Fruit fly (Drosophila melanogaster) whole organism, adult: ENCODE results near the gene CG34129.

ENCODE experiments used
- CG11617 ChIP-seq: fragments of 200-800 bp; sonication (Bioruptor generic); optimal IDR thresholded peaks from 2 replicates; lab custom pipeline; 2017; ENCODE audit warnings: mild to moderate bottlenecking, missing biosample characterization, missing genetic modification reagents, missing genetic modification characterization
- CG12768 ChIP-seq: fragments of 200-800 bp; sonication (Bioruptor generic); optimal IDR thresholded peaks from 2 replicates; lab custom pipeline; 2017; ENCODE audit warnings: missing biosample characterization, missing genetic modification characterization, mild to moderate bottlenecking, moderate library complexity, missing genetic modification reagents
- CG14711 ChIP-seq: fragments of 200-800 bp; sonication (Bioruptor generic); optimal IDR thresholded peaks from 2 replicates; lab custom pipeline; 2018; ENCODE audit warnings: missing biosample characterization, mild to moderate bottlenecking, missing genetic modification characterization, moderate library complexity
- CG1620 ChIP-seq: fragments of 200-800 bp; sonication (Bioruptor generic); optimal IDR thresholded peaks from 2 replicates; lab custom pipeline; 2016; ENCODE audit warnings: missing biosample characterization, missing genetic modification characterization
- CG33017 ChIP-seq: fragments of 200-800 bp; sonication (Bioruptor generic); optimal IDR thresholded peaks from 2 replicates; lab custom pipeline; 2018; ENCODE audit warnings: missing biosample characterization, mild to moderate bottlenecking, missing genetic modification characterization, moderate library complexity
- CG5204 ChIP-seq: fragments of 200-800 bp; sonication (Bioruptor generic); optimal IDR thresholded peaks from 2 replicates; lab custom pipeline; 2016; ENCODE audit warnings: missing biosample characterization, missing genetic modification characterization
- CG7045 ChIP-seq: fragments of 200-800 bp; sonication (Bioruptor generic); optimal IDR thresholded peaks from 2 replicates; lab custom pipeline; 2017; ENCODE audit warnings: missing biosample characterization, mild to moderate bottlenecking, missing genetic modification characterization
- CG7101 ChIP-seq: fragments of 200-800 bp; sonication (Bioruptor generic); optimal IDR thresholded peaks from 2 replicates; lab custom pipeline; 2018; ENCODE audit warnings: missing biosample characterization, mild to moderate bottlenecking, missing genetic modification characterization, moderate library complexity
- Clk ChIP-seq: fragments of 200-800 bp; sonication (Bioruptor generic); optimal IDR thresholded peaks from 2 replicates; lab custom pipeline; 2017; ENCODE audit warnings: missing biosample characterization, missing genetic modification characterization
- Crg-1 ChIP-seq: fragments of 200-800 bp; sonication (Bioruptor generic); optimal IDR thresholded peaks from 2 replicates; lab custom pipeline; 2016; ENCODE audit warnings: missing biosample characterization, missing genetic modification characterization
- Hr96 ChIP-seq: fragments of 200-800 bp; sonication (Bioruptor generic); optimal IDR thresholded peaks from 2 replicates; lab custom pipeline; 2016; ENCODE audit warnings: missing biosample characterization, missing genetic modification characterization
- Mnt ChIP-seq: fragments of 200-800 bp; sonication (Bioruptor generic); optimal IDR thresholded peaks from 2 replicates; lab custom pipeline; 2016; ENCODE audit warnings: missing biosample characterization, mild to moderate bottlenecking, missing genetic modification characterization
- bab1 ChIP-seq: fragments of 200-800 bp; sonication (Bioruptor generic); optimal IDR thresholded peaks from 3 replicates; lab custom pipeline; 2019; ENCODE audit warnings: missing biosample characterization, mild to moderate bottlenecking, missing genetic modification characterization, moderate library complexity
- cic ChIP-seq: fragments of 200-800 bp; sonication (Bioruptor generic); optimal IDR thresholded peaks from 2 replicates; lab custom pipeline; 2017; ENCODE audit warnings: missing biosample characterization, mild to moderate bottlenecking, missing genetic modification characterization, moderate library complexity
- cnc ChIP-seq, 2 experiments: fragments of >200 bp; optimal IDR thresholded peaks; 2 replicates each; lab custom pipeline; 2017
- kay ChIP-seq: fragments of 200-800 bp; sonication (Bioruptor generic); peaks from one replicate; lab custom pipeline; 2016; ENCODE audit warnings: missing biosample characterization, missing genetic modification characterization, borderline replicate concordance
- ovo ChIP-seq: fragments of 200-800 bp; sonication (Bioruptor generic); optimal IDR thresholded peaks from 2 replicates; lab custom pipeline; 2016; ENCODE audit warnings: missing biosample characterization, missing genetic modification characterization
- pad ChIP-seq: fragments of 200-800 bp; sonication (Bioruptor generic); optimal IDR thresholded peaks from 3 replicates; lab custom pipeline; 2017; ENCODE audit warnings: missing biosample characterization, missing genetic modification characterization, mild to moderate bottlenecking, moderate library complexity, missing genetic modification reagents
- tj ChIP-seq: fragments of 200-800 bp; sonication (Bioruptor generic); optimal IDR thresholded peaks from 3 replicates; lab custom pipeline; 2017; ENCODE audit warnings: missing biosample characterization, mild to moderate bottlenecking, missing genetic modification characterization, moderate library complexity
- toe ChIP-seq: fragments of 200-800 bp; sonication (Bioruptor generic); optimal IDR thresholded peaks from 2 replicates; lab custom pipeline; 2016; ENCODE audit warnings: missing biosample characterization, missing genetic modification characterization

CG34129 gene

DNA sequence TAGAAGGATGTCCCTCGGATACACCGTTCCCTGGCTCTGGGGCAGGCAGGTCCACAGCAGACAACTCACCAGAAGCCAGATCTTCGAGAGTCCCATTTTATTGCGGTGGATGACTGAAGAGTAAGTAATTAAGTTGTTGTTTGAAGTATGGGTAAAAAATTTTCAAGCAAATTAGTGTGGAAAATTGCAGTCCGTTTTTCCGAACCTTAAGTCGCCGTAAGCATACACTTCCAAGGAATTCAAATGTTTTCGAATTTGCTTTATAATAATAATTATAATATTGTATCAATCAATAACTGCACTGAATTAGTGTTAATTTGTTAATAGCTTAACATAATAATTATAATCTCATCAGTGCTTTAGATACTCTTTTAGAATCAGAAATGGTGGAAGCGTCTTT, at the start of gene CG34129:
Gene CG34129, minus strand, starts transcription at position 101 of the 400 bp plus-strand sequence.
- TF ChIP-seq tj (GFP tag; lab: Kevin White, UChicago) (no peak), Mnt (GFP tag; lab: Kevin White, UChicago) (no peak)

DNA sequence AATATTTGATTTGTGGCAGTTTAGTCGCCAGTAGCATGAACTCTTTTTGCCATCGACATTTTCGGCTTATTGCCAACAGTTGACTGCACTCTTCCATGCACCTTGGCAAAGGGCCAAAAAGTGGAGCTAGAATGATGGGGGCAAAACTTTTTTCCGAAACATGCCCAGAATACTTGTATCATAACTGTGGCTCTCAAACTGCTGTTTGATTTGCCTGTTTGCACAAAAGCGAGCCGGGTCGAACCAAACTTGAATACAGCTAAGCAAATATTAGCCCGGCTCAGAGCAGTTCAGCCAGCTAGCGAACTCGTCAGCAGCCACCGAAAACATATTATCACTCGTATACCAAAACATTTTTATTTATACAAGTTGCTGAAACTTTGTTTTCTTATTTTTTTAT, 47.9 kb upstream of the CG34129 start:
- TF ChIP-seq cic (GFP tag; lab: Kevin White, UChicago) (no peak), CG14711 (tag; lab: Kevin White, UChicago) (no peak), CG1620 (GFP tag; lab: Kevin White, UChicago) (no peak), kay (GFP tag; lab: Kevin White, UChicago) (no peak), CG11617 (no peak), cnc (optimal IDR thresholded peaks at IDR 0.05; lab: Kevin White, UChicago) (no peak), toe (GFP tag; lab: Kevin White, UChicago) (no peak)

DNA sequence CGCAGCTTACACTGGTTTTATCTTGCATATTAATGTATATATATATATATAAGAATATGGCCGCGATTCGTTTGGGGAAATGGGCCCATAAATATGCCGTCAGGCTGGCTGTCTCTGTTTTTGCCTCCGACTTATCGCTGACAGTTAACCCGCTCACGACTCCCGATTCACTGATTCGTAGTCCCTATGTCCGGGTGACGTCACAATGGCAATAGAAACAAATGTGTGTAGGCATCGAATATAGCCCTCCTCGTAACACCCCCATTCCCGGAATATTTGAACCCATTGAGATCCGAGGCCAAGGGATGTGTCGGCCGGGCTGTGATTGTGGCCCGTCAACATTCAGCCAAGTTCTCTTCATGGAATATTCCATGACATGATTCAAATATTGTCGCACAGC, 46.5 kb upstream of the CG34129 start:
- TF ChIP-seq CG14711 (tag; lab: Kevin White, UChicago) (no peak), CG1620 (GFP tag; lab: Kevin White, UChicago) (no peak)

DNA sequence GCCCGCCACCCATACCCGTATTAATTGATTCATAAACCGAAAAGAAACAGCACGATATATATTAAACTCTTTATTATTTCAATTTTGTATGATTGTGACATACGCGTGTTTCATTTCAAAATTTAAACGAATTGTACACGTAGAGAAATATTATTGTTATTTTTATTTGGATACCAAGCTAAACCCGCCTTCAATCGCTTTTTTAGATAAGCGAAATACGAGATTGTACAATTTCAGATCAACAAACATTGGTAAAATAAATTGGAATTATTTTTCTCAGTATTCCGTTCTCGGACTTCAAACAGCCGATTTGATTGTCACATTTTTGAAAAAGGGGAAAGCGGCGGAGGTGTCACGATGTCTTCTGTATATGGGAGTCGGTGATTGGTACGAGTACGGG, 44.0 kb upstream of the CG34129 start:
- no peak for TF ChIP-seq Crg-1 (GFP tag; lab: Kevin White, UChicago)
- no peak for TF ChIP-seq CG1620 (GFP tag; lab: Kevin White, UChicago)
- TF ChIP-seq toe (GFP tag; lab: Kevin White, UChicago), result no peak
- no peak for TF ChIP-seq ovo (GFP tag; lab: Kevin White, UChicago)
- TF ChIP-seq CG7045, result no peak
- TF ChIP-seq Hr96 (GFP tag; lab: Kevin White, UChicago), result no peak
- no peak for TF ChIP-seq CG5204 (GFP tag; lab: Kevin White, UChicago)
- TF ChIP-seq CG33017 (tag; lab: Kevin White, UChicago), result no peak
- no peak for TF ChIP-seq CG14711 (tag; lab: Kevin White, UChicago)
- TF ChIP-seq CG11617, result no peak
- TF ChIP-seq pad (GFP tag; lab: Kevin White, UChicago), result no peak
- no peak for TF ChIP-seq tj (GFP tag; lab: Kevin White, UChicago)
- TF ChIP-seq CG12768 (GFP tag; lab: Kevin White, UChicago), result no peak
- TF ChIP-seq bab1, result no peak
- TF ChIP-seq cnc (optimal IDR thresholded peaks at IDR 0.05; lab: Kevin White, UChicago), result no peak
- no peak for TF ChIP-seq cic (GFP tag; lab: Kevin White, UChicago)
- no peak for TF ChIP-seq CG7101 (tag; lab: Kevin White, UChicago)

DNA sequence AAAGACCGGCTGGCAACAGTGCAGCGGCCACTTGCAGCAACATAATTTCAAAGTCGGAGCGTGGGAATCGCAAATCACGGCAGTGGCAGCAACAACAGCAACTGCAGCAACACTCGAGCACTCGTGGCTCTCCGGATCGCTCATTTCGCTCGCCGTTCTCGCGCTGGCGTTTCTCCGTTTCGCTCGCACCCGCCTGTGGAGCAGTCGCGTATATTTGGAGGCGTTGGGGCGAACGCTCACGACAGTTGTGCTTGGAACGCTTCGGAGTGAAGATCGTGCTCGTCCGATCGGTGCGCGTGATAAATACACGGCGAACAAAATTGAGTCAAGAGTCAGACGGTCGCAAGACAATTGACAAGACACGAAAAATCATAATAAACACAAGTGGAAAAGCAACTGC, 39.0 kb upstream of the CG34129 start, which contains the start of gene CG12290:
Gene CG12290, plus strand, starts transcription at position 233 of the 400 bp plus-strand sequence.
- TF ChIP-seq CG33017 (tag; lab: Kevin White, UChicago), result peak; percentile 13
- TF ChIP-seq pad (GFP tag; lab: Kevin White, UChicago), result no peak
- peak; percentile 59 for TF ChIP-seq Mnt (GFP tag; lab: Kevin White, UChicago)
- peak; percentile 15 for TF ChIP-seq CG11617
- no peak for TF ChIP-seq Hr96 (GFP tag; lab: Kevin White, UChicago)
- TF ChIP-seq bab1, result peak; percentile 43
- peak; percentile 16 for TF ChIP-seq CG7101 (tag; lab: Kevin White, UChicago)
- peak; percentile 34 for TF ChIP-seq CG14711 (tag; lab: Kevin White, UChicago)
- TF ChIP-seq Crg-1 (GFP tag; lab: Kevin White, UChicago), result peak; percentile 29
- no peak for TF ChIP-seq cnc (optimal IDR thresholded peaks at IDR 0.05; lab: Kevin White, UChicago)
- TF ChIP-seq cic (GFP tag; lab: Kevin White, UChicago), result peak; percentile 27
- TF ChIP-seq CG7045, result peak; percentile 20
- peak; percentile 13 for TF ChIP-seq tj (GFP tag; lab: Kevin White, UChicago)
- TF ChIP-seq CG12768 (GFP tag; lab: Kevin White, UChicago), result peak; percentile 8
- TF ChIP-seq ovo (GFP tag; lab: Kevin White, UChicago), result no peak
- no peak for TF ChIP-seq toe (GFP tag; lab: Kevin White, UChicago)
- peak; percentile 17 for TF ChIP-seq CG1620 (GFP tag; lab: Kevin White, UChicago)
- TF ChIP-seq CG5204 (GFP tag; lab: Kevin White, UChicago), result no peak
- peak; percentile 46 for TF ChIP-seq Clk
- TF ChIP-seq kay (GFP tag; lab: Kevin White, UChicago), result no peak

DNA sequence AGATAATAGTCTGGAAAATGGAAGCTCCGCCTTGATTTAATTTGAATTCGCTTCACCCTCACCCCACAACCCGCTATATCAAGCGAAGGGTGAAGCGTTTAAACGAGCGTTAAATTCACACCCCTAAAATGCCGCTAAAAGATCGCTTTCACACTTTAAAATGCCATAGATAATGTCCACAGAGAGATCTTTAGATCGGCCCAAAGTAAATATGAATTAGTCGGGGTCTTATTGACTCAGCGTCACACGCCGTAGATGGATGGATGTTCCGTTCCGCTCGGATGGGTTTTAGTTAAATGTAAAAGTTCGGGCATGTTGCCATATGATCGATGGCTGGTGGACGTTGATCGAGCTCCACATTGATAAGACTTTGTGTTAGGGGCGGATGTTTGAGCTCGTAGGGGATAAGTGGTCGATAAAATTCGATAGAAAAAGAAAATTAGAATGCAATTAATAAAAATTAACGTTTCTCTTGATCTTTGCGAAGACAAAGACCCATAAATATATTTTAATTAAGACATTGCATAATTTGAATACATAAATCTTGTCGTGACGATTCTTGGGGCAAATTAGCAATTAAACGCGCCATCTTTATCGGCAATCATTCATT, 37.1 kb upstream of the CG34129 start:
- TF ChIP-seq Clk (peak; percentile 53), bab1 (no peak), CG11617 (peak; percentile 41), pad (GFP tag; lab: Kevin White, UChicago) (peak; percentile 41), CG7101 (tag; lab: Kevin White, UChicago) (peak; percentile 78), cnc (optimal IDR thresholded peaks at IDR 0.05; lab: Kevin White, UChicago) (no peak), ovo (GFP tag; lab: Kevin White, UChicago) (peak; percentile 85), Mnt (GFP tag; lab: Kevin White, UChicago) (peak; percentile 53), toe (GFP tag; lab: Kevin White, UChicago) (peak; percentile 57), tj (GFP tag; lab: Kevin White, UChicago) (no peak), CG12768 (GFP tag; lab: Kevin White, UChicago) (peak; percentile 71), CG5204 (GFP tag; lab: Kevin White, UChicago) (no peak), CG33017 (tag; lab: Kevin White, UChicago) (peak; percentile 49), Crg-1 (GFP tag; lab: Kevin White, UChicago) (peak; percentile 93), Hr96 (GFP tag; lab: Kevin White, UChicago) (peak; percentile 38), CG1620 (GFP tag; lab: Kevin White, UChicago) (peak; percentile 86), CG7045 (peak; percentile 81), kay (GFP tag; lab: Kevin White, UChicago) (no peak), cic (GFP tag; lab: Kevin White, UChicago) (peak; percentile 66), CG14711 (tag; lab: Kevin White, UChicago) (peak; percentile 47)
